Worm (Caenorhabditis elegans): Measurements from ENCODE around the gene zak-1.

The zak-1 gene

DNA sequence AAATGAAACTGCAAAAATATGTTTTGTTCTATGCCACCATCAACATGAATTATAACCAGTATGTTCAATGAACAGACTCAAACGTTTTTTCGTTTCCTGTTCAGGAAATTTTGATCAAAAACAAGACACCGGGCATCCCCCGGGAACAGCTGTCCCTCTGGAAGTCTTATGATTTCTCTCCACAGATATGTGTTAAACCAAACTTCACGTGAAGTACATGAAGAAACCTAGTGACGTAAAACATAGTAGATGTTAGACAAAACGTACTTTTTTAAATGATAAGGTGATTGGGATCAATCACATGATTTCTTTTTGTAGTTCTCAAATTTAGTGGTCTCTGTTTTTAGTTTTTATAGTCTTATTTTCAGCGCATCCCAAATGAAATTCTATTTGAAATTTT is 41.9 kb upstream of the zak-1 start:
- TF ChIP-seq unc-39 (tag; optimal IDR thresholded peaks at IDR 0.05), result no peak
- TF ChIP-seq unc-120 (tag; optimal IDR thresholded peaks at IDR 0.05; ENCODE audit: poor library complexity, severe bottlenecking), result peak; percentile 60
- TF ChIP-seq hlh-1 (tag; optimal IDR thresholded peaks at IDR 0.05), result peak; percentile 28

DNA sequence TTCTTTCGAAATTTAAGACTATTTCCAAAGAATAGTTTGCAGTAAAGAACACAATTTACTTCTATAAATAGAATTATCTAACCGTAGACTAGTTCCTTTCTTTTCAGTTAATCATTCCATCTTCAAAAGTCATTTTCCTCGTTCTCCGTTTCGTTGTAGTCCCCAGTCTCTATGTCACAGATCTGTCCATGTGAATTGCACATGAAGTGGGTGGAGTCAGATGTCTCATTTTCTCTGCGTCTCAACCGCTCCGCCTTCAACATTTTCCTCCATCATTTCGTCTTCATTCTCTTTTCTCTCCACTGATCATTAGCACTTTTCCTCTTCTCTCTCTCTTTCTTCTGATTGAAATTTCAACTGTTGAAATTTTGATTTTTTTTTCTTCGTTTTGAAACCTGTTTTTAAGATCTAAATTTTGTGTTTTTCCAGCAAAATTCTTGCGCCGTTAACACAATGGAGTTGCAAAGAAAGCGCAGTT is 41.0 kb upstream of the zak-1 start, which contains the start of gene T07E3.4:
Gene T07E3.4 (plus strand): TSS at position 428 of the 478 bp plus-strand sequence.
- TF ChIP-seq nhr-2 (tag; optimal IDR thresholded peaks at IDR 0.05), result no peak
- TF ChIP-seq hlh-1 (tag; optimal IDR thresholded peaks at IDR 0.05), result peak; percentile 18
- peak; percentile 73 for TF ChIP-seq unc-62 (GFP tag; optimal IDR thresholded peaks at IDR 0.05)
- peak; percentile 61 for TF ChIP-seq ces-1 (GFP tag; optimal IDR thresholded peaks at IDR 0.05)

DNA sequence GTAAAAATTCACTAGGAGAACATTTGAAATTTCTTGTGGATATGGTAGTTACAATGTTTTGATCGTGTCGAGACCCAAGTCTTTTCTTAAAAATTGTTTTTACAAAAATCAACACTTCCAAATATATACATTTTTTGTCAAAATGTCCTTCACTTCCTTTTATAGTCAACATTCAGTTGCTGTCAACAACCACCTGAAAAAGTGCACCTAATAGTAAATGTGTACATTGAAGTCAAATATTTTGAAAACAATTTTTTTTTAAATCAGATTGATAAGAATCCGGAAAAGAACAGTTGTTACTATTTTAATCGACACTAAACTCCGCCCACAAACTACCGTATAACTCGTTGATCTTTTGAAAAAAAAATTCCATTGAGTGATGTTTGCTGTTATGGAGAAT is 39.1 kb upstream of the zak-1 start:
- TF ChIP-seq nhr-12 (tag; optimal IDR thresholded peaks at IDR 0.05) (no peak), drap-1 (GFP tag; optimal IDR thresholded peaks at IDR 0.05) (no peak), unc-62 (GFP tag; optimal IDR thresholded peaks at IDR 0.05) (no peak), elt-1 (tag; optimal IDR thresholded peaks at IDR 0.05; ENCODE audit: borderline replicate concordance, insufficient read depth) (no peak), flh-1 (GFP tag; optimal IDR thresholded peaks at IDR 0.05) (no peak), lin-13 (tag; optimal IDR thresholded peaks at IDR 0.05) (no peak), cnd-1 (tag; optimal IDR thresholded peaks at IDR 0.05) (no peak), nhr-237 (tag; optimal IDR thresholded peaks at IDR 0.05) (no peak), M03D4.4 (tag; optimal IDR thresholded peaks at IDR 0.05) (no peak), unc-120 (tag; optimal IDR thresholded peaks at IDR 0.05; ENCODE audit: poor library complexity, severe bottlenecking) (no peak), lsy-2 (tag; optimal IDR thresholded peaks at IDR 0.05) (no peak), unc-39 (tag; optimal IDR thresholded peaks at IDR 0.05) (no peak)

DNA sequence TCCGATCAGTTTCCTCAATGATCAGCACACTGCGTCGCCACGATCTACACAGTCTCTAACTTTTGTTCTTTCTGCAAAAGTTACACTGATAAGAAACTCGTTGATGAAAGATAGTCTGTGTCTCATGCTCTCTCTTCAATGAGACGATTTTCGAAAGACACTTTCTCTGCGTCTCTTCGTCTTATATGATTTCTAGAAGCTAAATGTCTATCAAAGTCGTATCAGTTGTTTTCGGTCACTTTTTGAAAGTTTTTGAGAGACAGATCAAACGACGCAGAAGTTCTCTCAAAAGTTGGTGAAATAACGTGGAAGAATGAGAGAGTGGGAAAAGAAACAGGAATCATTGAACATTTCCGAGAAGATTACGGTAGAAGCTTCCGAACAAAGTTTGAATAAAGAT is 38.6 kb upstream of the zak-1 start:
- TF ChIP-seq sem-2 (GFP tag; optimal IDR thresholded peaks at IDR 0.05) (no peak), hlh-1 (tag; optimal IDR thresholded peaks at IDR 0.05) (peak; percentile 36), unc-62 (GFP tag; optimal IDR thresholded peaks at IDR 0.05) (peak; percentile 68), mep-1 (tag; optimal IDR thresholded peaks at IDR 0.05) (peak; percentile 15)

DNA sequence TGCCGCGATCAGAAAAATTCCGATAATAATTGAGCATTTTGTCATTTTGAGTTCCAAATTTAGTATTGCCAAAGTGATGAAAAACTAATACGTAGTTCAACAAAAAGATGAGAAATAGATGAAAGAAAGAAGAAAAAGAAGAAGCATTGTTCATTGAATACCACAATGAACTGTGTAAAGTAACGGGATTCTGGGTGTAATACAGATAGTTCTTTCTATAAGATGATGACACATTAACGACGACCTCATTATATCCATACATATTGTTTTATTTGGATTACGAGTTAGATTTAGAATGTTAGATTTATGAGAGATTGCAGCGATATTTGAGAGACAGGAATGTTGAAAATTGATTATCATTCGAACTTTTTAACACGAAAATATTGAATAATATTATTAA is 35.0 kb upstream of the zak-1 start, which contains the start of gene K04C2.5:
Gene K04C2.5 (minus strand): TSS at position 101 of the 400 bp plus-strand sequence.
- TF ChIP-seq ceh-39 (tag; optimal IDR thresholded peaks at IDR 0.05) (no peak), tbx-8 (GFP tag; optimal IDR thresholded peaks at IDR 0.05) (no peak), lin-13 (tag; optimal IDR thresholded peaks at IDR 0.05) (no peak), mls-2 (tag; optimal IDR thresholded peaks at IDR 0.05) (no peak), unc-120 (tag; optimal IDR thresholded peaks at IDR 0.05; ENCODE audit: poor library complexity, severe bottlenecking) (no peak), nhr-12 (tag; optimal IDR thresholded peaks at IDR 0.05) (no peak)

DNA sequence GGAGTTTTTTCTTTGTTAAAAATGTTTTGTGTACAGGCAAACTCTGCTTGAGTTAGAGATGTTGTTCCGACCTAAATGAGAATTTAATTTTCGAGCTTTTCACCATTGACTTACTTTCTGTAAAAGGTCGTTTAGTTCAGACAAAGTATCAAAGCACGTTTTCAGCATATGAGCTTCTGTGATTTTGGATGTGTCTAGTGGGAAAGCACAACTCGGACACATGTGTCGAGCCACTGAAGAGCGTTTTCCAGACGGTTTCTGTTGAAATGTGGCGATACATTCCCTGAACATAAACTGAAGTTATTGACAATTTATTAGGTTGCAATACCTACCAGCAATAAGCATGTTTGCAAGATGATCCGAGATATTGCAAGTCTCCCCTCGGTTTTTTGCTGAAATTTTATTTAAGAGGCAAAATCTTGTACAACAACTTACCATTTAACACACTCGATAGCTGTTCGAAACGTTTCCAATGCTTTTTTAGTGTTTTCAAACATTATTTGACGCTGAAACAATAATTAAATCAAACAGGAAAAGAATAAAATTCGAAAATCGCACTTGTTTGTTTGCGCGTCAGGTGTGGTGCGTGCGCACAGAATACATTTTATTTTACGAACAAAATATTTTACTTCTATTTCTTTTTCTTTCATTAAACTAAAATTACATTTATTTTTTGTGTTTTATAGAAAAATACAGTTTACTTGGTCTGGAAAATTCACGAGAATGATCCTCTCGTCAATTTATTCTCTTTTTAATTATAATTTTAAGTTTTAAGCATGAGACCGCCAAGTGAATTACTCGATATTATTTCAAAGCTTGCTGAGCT is 32.6 kb upstream of the zak-1 start, which contains the start of the genes brd-1 and K04C2.2:
Gene brd-1 (minus strand): TSS at position 506 of the 826 bp plus-strand sequence.
Gene K04C2.2 (plus strand): TSS at position 776 of the 826 bp plus-strand sequence.
- TF ChIP-seq ztf-11 (tag; optimal IDR thresholded peaks at IDR 0.05), result no peak
- TF ChIP-seq ceh-83 (GFP tag; optimal IDR thresholded peaks at IDR 0.05), result no peak
- peak; percentile 48 for TF ChIP-seq ces-1 (GFP tag; optimal IDR thresholded peaks at IDR 0.05)

DNA sequence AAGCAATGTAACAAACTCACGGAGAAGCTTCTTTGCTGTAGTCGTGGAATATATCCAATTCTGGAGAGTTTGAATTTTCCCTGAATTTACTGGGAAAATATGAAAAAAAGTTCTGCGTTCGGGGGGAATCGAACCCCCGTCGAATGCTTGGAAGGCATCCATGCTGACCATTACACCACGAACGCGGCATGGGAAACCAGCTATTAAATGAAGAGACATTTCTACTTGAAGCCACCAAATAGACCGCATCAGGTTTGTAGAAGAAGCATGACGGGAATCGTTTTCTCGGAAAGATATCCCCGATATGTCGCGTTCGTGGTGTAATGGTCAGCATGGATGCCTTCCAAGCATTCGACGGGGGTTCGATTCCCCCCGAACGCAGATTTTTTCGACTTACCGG is 31.9 kb upstream of the zak-1 start:
- TF ChIP-seq nhr-12 (tag; optimal IDR thresholded peaks at IDR 0.05), result no peak
- no peak for TF ChIP-seq elt-3 (tag; optimal IDR thresholded peaks at IDR 0.05)
- TF ChIP-seq nhr-2 (tag; optimal IDR thresholded peaks at IDR 0.05), result no peak
- no peak for TF ChIP-seq nhr-237 (tag; optimal IDR thresholded peaks at IDR 0.05)
- no peak for TF ChIP-seq elt-1 (tag; optimal IDR thresholded peaks at IDR 0.05; ENCODE audit: borderline replicate concordance, insufficient read depth)
- TF ChIP-seq M03D4.4 (tag; optimal IDR thresholded peaks at IDR 0.05), result no peak
- TF ChIP-seq unc-62 (GFP tag; optimal IDR thresholded peaks at IDR 0.05), result no peak
- no peak for TF ChIP-seq lin-13 (tag; optimal IDR thresholded peaks at IDR 0.05)
- TF ChIP-seq lin-32 (GFP tag; optimal IDR thresholded peaks at IDR 0.05), result no peak
- TF ChIP-seq blmp-1 (tag; optimal IDR thresholded peaks at IDR 0.05), result no peak
- no peak for TF ChIP-seq ceh-83 (GFP tag; optimal IDR thresholded peaks at IDR 0.05)
- no peak for TF ChIP-seq drap-1 (GFP tag; optimal IDR thresholded peaks at IDR 0.05)
- TF ChIP-seq unc-39 (tag; optimal IDR thresholded peaks at IDR 0.05), result no peak
- no peak for TF ChIP-seq ztf-11 (tag; optimal IDR thresholded peaks at IDR 0.05)
- no peak for TF ChIP-seq bed-3 (GFP tag; optimal IDR thresholded peaks at IDR 0.05)

Data from whole organism, mixed stage, embryonic.